Fruit fly (Drosophila melanogaster) whole organism, prepupa: ENCODE measurements around the gene hyd.

Source experiments
- Blimp-1 ChIP-seq: fragments of 200-800 bp; sonication (Bioruptor generic); optimal IDR thresholded peaks from 3 replicates; lab custom pipeline; 2017; ENCODE audit warnings: missing biosample characterization, missing genetic modification characterization, mild to moderate bottlenecking, moderate library complexity, missing genetic modification reagents
- CG10669 ChIP-seq: fragments of 200-800 bp; sonication (Bioruptor generic); optimal IDR thresholded peaks from 3 replicates; lab custom pipeline; 2018; ENCODE audit warnings: missing biosample characterization, mild to moderate bottlenecking, missing genetic modification characterization, moderate library complexity
- CG11294 ChIP-seq: fragments of 200-800 bp; sonication (Bioruptor generic); IDR thresholded peaks from 2 replicates; pipeline ENCODE4 v1.3.6; 2022; ENCODE audit warnings: missing biosample characterization, missing genetic modification characterization
- CG11762 ChIP-seq: fragments of 200-800 bp; sonication (Bioruptor generic); optimal IDR thresholded peaks from 3 replicates; lab custom pipeline; 2016; ENCODE audit warnings: missing biosample characterization, missing genetic modification characterization; ENCODE audit not compliant: insufficient read depth
- CG11902 ChIP-seq: fragments of 200-800 bp; sonication (Bioruptor generic); optimal IDR thresholded peaks from 3 replicates; lab custom pipeline; 2016; ENCODE audit warnings: missing biosample characterization, missing genetic modification characterization
- CG15336 ChIP-seq: fragments of 200-800 bp; sonication (Bioruptor generic); IDR thresholded peaks from 2 replicates; pipeline ENCODE4 v1.3.6; 2022; ENCODE audit warnings: missing biosample characterization, missing genetic modification characterization
- CG1621 ChIP-seq: fragments of 200-800 bp; sonication (Bioruptor generic); optimal IDR thresholded peaks from 3 replicates; lab custom pipeline; 2018; ENCODE audit warnings: missing biosample characterization, mild to moderate bottlenecking, missing genetic modification characterization
- CG16779 ChIP-seq: fragments of 200-800 bp; sonication (Bioruptor generic); optimal IDR thresholded peaks from 3 replicates; lab custom pipeline; 2017; ENCODE audit warnings: missing biosample characterization, mild to moderate bottlenecking, missing genetic modification characterization
- CG3032 ChIP-seq: fragments of 200-800 bp; optimal IDR thresholded peaks from 2 replicates; lab custom pipeline; 2019; ENCODE audit warnings: missing biosample characterization, mild to moderate bottlenecking, missing genetic modification characterization, moderate library complexity
- CG31627 ChIP-seq: fragments of 200-800 bp; sonication (Bioruptor generic); optimal IDR thresholded peaks from 3 replicates; lab custom pipeline; 2016; ENCODE audit warnings: missing biosample characterization, missing genetic modification characterization
- CG32006 ChIP-seq: fragments of 200-800 bp; sonication (Bioruptor generic); optimal IDR thresholded peaks from 3 replicates; lab custom pipeline; 2017; ENCODE audit warnings: missing biosample characterization, mild to moderate bottlenecking, missing genetic modification characterization
- CG34406 ChIP-seq: fragments of 200-800 bp; sonication (Bioruptor generic); optimal IDR thresholded peaks from 3 replicates; lab custom pipeline; 2016; ENCODE audit warnings: missing biosample characterization, missing genetic modification characterization
- CG3919 ChIP-seq: fragments of 200-800 bp; sonication (Bioruptor generic); optimal IDR thresholded peaks from 3 replicates; lab custom pipeline; 2016; ENCODE audit warnings: missing biosample characterization, missing genetic modification characterization
- CG6276 ChIP-seq: fragments of 200-800 bp; sonication (Bioruptor generic); optimal IDR thresholded peaks from 2 replicates; lab custom pipeline; 2017; ENCODE audit warnings: missing biosample characterization, mild to moderate bottlenecking, missing genetic modification characterization
- CG6792 ChIP-seq: fragments of 200-800 bp; sonication (Bioruptor generic); optimal IDR thresholded peaks from 3 replicates; lab custom pipeline; 2016; ENCODE audit warnings: missing biosample characterization, missing genetic modification characterization
- CG6854 ChIP-seq: fragments of 200-800 bp; sonication (Bioruptor generic); optimal IDR thresholded peaks from 2 replicates; lab custom pipeline; 2017; ENCODE audit warnings: missing biosample characterization, mild to moderate bottlenecking, missing genetic modification characterization
- CG8319 ChIP-seq: fragments of 200-800 bp; sonication (Bioruptor generic); optimal IDR thresholded peaks from 3 replicates; lab custom pipeline; 2016; ENCODE audit warnings: missing biosample characterization, missing genetic modification characterization
- CG8632 ChIP-seq: fragments of 200-800 bp; sonication (Bioruptor generic); optimal IDR thresholded peaks from 3 replicates; lab custom pipeline; 2016; ENCODE audit warnings: missing biosample characterization, missing genetic modification characterization
- CG9139 ChIP-seq: fragments of 200-800 bp; sonication (Bioruptor generic); optimal IDR thresholded peaks from 3 replicates; lab custom pipeline; 2017; ENCODE audit warnings: missing biosample characterization, mild to moderate bottlenecking, missing genetic modification characterization
- Eip75B ChIP-seq: fragments of 200-800 bp; sonication (Bioruptor generic); optimal IDR thresholded peaks from 3 replicates; lab custom pipeline; 2016; ENCODE audit warnings: missing biosample characterization, missing genetic modification characterization
- Eip78C ChIP-seq: fragments of 200-800 bp; sonication (Bioruptor generic); peaks from one replicate; lab custom pipeline; 2016; ENCODE audit warnings: missing biosample characterization, missing genetic modification characterization
- Eip93F ChIP-seq: fragments of 200-800 bp; sonication (Bioruptor generic); optimal IDR thresholded peaks from 2 replicates; lab custom pipeline; 2016; ENCODE audit warnings: missing biosample characterization, mild to moderate bottlenecking, missing genetic modification characterization
- Ets21C ChIP-seq: fragments of 200-800 bp; sonication (Bioruptor generic); optimal IDR thresholded peaks from 3 replicates; lab custom pipeline; 2016; ENCODE audit warnings: missing biosample characterization, missing genetic modification characterization
- Ets96B ChIP-seq: fragments of 200-800 bp; optimal IDR thresholded peaks from 2 replicates; lab custom pipeline; 2019; ENCODE audit warnings: missing biosample characterization, mild to moderate bottlenecking, missing genetic modification characterization, moderate library complexity
- Gug ChIP-seq: fragments of 200-800 bp; sonication (Bioruptor generic); IDR thresholded peaks from 2 replicates; pipeline ENCODE4 v1.3.6; 2022; ENCODE audit warnings: missing biosample characterization, missing genetic modification characterization
- Hr38 ChIP-seq: sonication (Bioruptor generic); optimal IDR thresholded peaks from 2 replicates; lab custom pipeline; 2016; ENCODE audit warnings: missing biosample characterization, missing genetic modification characterization
- Hr39 ChIP-seq: fragments of 200-800 bp; sonication (Bioruptor generic); optimal IDR thresholded peaks from 2 replicates; lab custom pipeline; 2016; ENCODE audit warnings: missing biosample characterization, missing genetic modification characterization
- Hr4 ChIP-seq: fragments of 200-800 bp; sonication (Bioruptor generic); optimal IDR thresholded peaks from 3 replicates; lab custom pipeline; 2016; ENCODE audit warnings: missing biosample characterization, missing genetic modification characterization
- Lpt ChIP-seq: fragments of 200-800 bp; sonication (Bioruptor generic); optimal IDR thresholded peaks from 3 replicates; lab custom pipeline; 2016; ENCODE audit warnings: missing biosample characterization, missing genetic modification characterization
- Met ChIP-seq: fragments of 200-800 bp; sonication (Bioruptor generic); optimal IDR thresholded peaks from 3 replicates; lab custom pipeline; 2016; ENCODE audit warnings: missing biosample characterization, missing genetic modification characterization
- OdsH ChIP-seq: fragments of 200-800 bp; sonication (Bioruptor generic); optimal IDR thresholded peaks from 3 replicates; lab custom pipeline; 2016; ENCODE audit warnings: missing biosample characterization, missing genetic modification characterization
- Smox ChIP-seq: fragments of 200-800 bp; sonication (Bioruptor generic); optimal IDR thresholded peaks from 3 replicates; lab custom pipeline; 2016; ENCODE audit warnings: missing biosample characterization, missing genetic modification characterization
- Sox102F ChIP-seq: fragments of 200-800 bp; sonication (Bioruptor generic); optimal IDR thresholded peaks from 2 replicates; lab custom pipeline; 2016; ENCODE audit warnings: missing biosample characterization, mild to moderate bottlenecking, missing genetic modification characterization
- Sox14 ChIP-seq: fragments of 200-800 bp; sonication (Bioruptor generic); optimal IDR thresholded peaks from 3 replicates; lab custom pipeline; 2016; ENCODE audit warnings: missing biosample characterization, missing genetic modification characterization
- Sox15 ChIP-seq: fragments of 200-800 bp; sonication (Bioruptor generic); optimal IDR thresholded peaks from 3 replicates; lab custom pipeline; 2016; ENCODE audit warnings: missing biosample characterization, missing genetic modification characterization
- achi ChIP-seq: fragments of 200-800 bp; sonication (Bioruptor generic); optimal IDR thresholded peaks from 3 replicates; lab custom pipeline; 2016; ENCODE audit warnings: missing biosample characterization, missing genetic modification characterization
- cyc ChIP-seq: fragments of 200-800 bp; sonication (Bioruptor generic); optimal IDR thresholded peaks from 3 replicates; lab custom pipeline; 2016; ENCODE audit warnings: missing biosample characterization, missing genetic modification characterization
- dac ChIP-seq: fragments of 200-800 bp; sonication (Bioruptor generic); optimal IDR thresholded peaks from 2 replicates; lab custom pipeline; 2017; ENCODE audit warnings: missing biosample characterization, mild to moderate bottlenecking, missing genetic modification characterization
- dsx ChIP-seq: fragments of 200-800 bp; optimal IDR thresholded peaks from 3 replicates; lab custom pipeline; 2019; ENCODE audit warnings: missing biosample characterization, mild to moderate bottlenecking, missing genetic modification characterization, moderate library complexity; ENCODE audit not compliant: poor library complexity, severe bottlenecking
- eg ChIP-seq: fragments of 200-800 bp; sonication (Bioruptor generic); IDR thresholded peaks from 3 replicates; pipeline ENCODE4 v1.3.6; 2022; ENCODE audit warnings: missing biosample characterization, missing genetic modification characterization
- esn ChIP-seq: fragments of 200-800 bp; sonication (Bioruptor generic); optimal IDR thresholded peaks from 2 replicates; lab custom pipeline; 2016; ENCODE audit warnings: missing biosample characterization, mild to moderate bottlenecking, missing genetic modification characterization, moderate library complexity
- fd59A ChIP-seq: fragments of 200-800 bp; sonication (Bioruptor generic); optimal IDR thresholded peaks from 2 replicates; lab custom pipeline; 2017; ENCODE audit warnings: missing biosample characterization, mild to moderate bottlenecking, missing genetic modification characterization, missing genetic modification reagents
- fd85E ChIP-seq: fragments of 200-800 bp; sonication (Bioruptor generic); optimal IDR thresholded peaks from 3 replicates; lab custom pipeline; 2016; ENCODE audit warnings: missing biosample characterization, missing genetic modification characterization
- fkh ChIP-seq: fragments of 200-800 bp; sonication (Bioruptor generic); optimal IDR thresholded peaks from 3 replicates; lab custom pipeline; 2017; ENCODE audit warnings: missing biosample characterization, mild to moderate bottlenecking, missing genetic modification characterization, moderate library complexity
- net ChIP-seq: fragments of 200-800 bp; sonication (Bioruptor generic); optimal IDR thresholded peaks from 3 replicates; lab custom pipeline; 2016; ENCODE audit warnings: missing biosample characterization, missing genetic modification characterization
- pdm3 ChIP-seq: fragments of 200-800 bp; sonication (Bioruptor generic); optimal IDR thresholded peaks from 3 replicates; lab custom pipeline; 2016; ENCODE audit warnings: missing biosample characterization, missing genetic modification characterization
- salr ChIP-seq, 2 experiments: fragments of 200-800 bp; sonication (Bioruptor generic); optimal IDR thresholded peaks; 3 replicates each; lab custom pipeline; 2016 to 2018; ENCODE audit warnings: missing biosample characterization in 2 of 2, missing genetic modification characterization in 2 of 2, mild to moderate bottlenecking in 1 of 2
- spab ChIP-seq: fragments of 200-800 bp; sonication (Bioruptor generic); optimal IDR thresholded peaks from 2 replicates; lab custom pipeline; 2017; ENCODE audit warnings: missing biosample characterization, mild to moderate bottlenecking, missing genetic modification characterization, missing genetic modification reagents
- ss ChIP-seq, 2 experiments: fragments of 200-800 bp; sonication (Bioruptor generic); optimal IDR thresholded peaks; 2 replicates in 1 of 2; 3 replicates in 1 of 2; lab custom pipeline; 2017 to 2018; ENCODE audit warnings: mild to moderate bottlenecking in 2 of 2, missing biosample characterization in 2 of 2, missing genetic modification characterization in 2 of 2, moderate library complexity in 1 of 2
- svp ChIP-seq: fragments of 200-800 bp; sonication (Bioruptor generic); peaks from one replicate; lab custom pipeline; 2016; ENCODE audit warnings: missing biosample characterization, missing genetic modification characterization
- topi ChIP-seq: fragments of 200-800 bp; sonication (Bioruptor generic); optimal IDR thresholded peaks from 3 replicates; lab custom pipeline; 2016; ENCODE audit warnings: missing biosample characterization, missing genetic modification characterization
- vri ChIP-seq: fragments of 200-800 bp; sonication (Bioruptor generic); optimal IDR thresholded peaks from 3 replicates; lab custom pipeline; 2016; ENCODE audit warnings: missing biosample characterization, mild to moderate bottlenecking, missing genetic modification characterization

The hyd gene

DNA sequence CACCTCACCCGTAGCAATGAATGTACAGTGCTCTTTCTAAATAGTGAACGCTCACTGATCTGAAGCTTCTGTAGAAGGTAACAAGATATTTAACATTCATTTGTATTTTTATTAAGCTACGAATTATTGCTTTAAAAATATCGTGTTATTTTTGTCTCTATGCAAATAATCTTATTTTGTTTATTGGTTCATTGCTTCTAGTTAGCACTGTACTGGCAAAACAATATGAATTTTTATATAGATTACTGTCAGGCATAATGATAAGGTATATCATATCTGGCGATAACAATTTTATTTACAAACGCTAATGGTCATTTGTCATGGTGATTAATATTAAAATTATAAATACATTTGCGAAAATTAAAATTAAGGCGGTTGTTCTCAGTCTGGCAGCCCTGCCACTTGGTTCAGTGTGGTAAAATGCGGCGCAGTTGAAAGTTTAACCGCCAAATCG lies 46.1 kb upstream of the hyd start, which contains the start of gene CG9471:
TSS of gene CG9471 (minus strand) at position 24 of the 454 bp plus-strand sequence.
- TF ChIP-seq fd59A (GFP tag; lab: Kevin White, UChicago) (peak; percentile 78), Met (GFP tag; lab: Kevin White, UChicago) (peak; percentile 97), Eip93F (GFP tag; lab: Kevin White, UChicago) (peak; percentile 94), spab (GFP tag; lab: Kevin White, UChicago) (peak; percentile 82), Sox102F (GFP tag; lab: Kevin White, UChicago) (peak; percentile 97), Eip78C (GFP tag; lab: Kevin White, UChicago) (peak; percentile 99), Hr39 (GFP tag; lab: Kevin White, UChicago) (peak; percentile 97), fkh (GFP tag; lab: Kevin White, UChicago) (peak; percentile 79), fd85E (GFP tag; lab: Kevin White, UChicago) (peak; percentile 83), Blimp-1 (GFP tag; lab: Kevin White, UChicago) (peak; percentile 81), OdsH (peak; percentile 97), CG15336 (GFP tag; lab: Robert Waterston, UW) (peak; percentile 96), Hr4 (GFP tag; lab: Kevin White, UChicago) (peak; percentile 96), cyc (peak; percentile 96), CG34406 (GFP tag; lab: Kevin White, UChicago) (peak; percentile 95), pdm3 (GFP tag; lab: Kevin White, UChicago) (peak; percentile 97), Sox15 (GFP tag; lab: Kevin White, UChicago) (peak; percentile 91), svp (GFP tag; lab: Kevin White, UChicago) (peak; percentile 99), CG3919 (GFP tag; lab: Kevin White, UChicago) (peak; percentile 96), Sox14 (GFP tag; lab: Kevin White, UChicago) (peak; percentile 97), net (peak; percentile 95), CG6792 (GFP tag; lab: Kevin White, UChicago) (peak; percentile 96), CG11902 (GFP tag; lab: Kevin White, UChicago) (peak; percentile 92), CG32006 (GFP tag; lab: Kevin White, UChicago) (peak; percentile 90), CG11294 (peak; percentile 90), Ets21C (GFP tag; lab: Kevin White, UChicago) (peak; percentile 94), CG6854 (peak; percentile 87), Lpt (GFP tag; lab: Kevin White, UChicago) (peak; percentile 87), CG8632 (peak; percentile 96), achi (GFP tag; lab: Kevin White, UChicago) (peak; percentile 95), eg (GFP tag; lab: Robert Waterston, UW) (peak; percentile 97), vri (GFP tag; lab: Kevin White, UChicago) (peak; percentile 98), CG16779 (tag; lab: Kevin White, UChicago) (peak; percentile 85), CG10669 (GFP tag; lab: Kevin White, UChicago) (peak; percentile 91), CG9139 (GFP tag; lab: Kevin White, UChicago) (peak; percentile 80), ss (GFP tag; optimal IDR thresholded peaks at IDR 0.05; lab: Kevin White, UChicago) (peak; percentile 81 to 89), Smox (GFP tag; lab: Kevin White, UChicago) (peak; percentile 96), Gug (GFP tag; lab: Robert Waterston, UW) (peak; percentile 91), dsx (GFP tag; lab: Kevin White, UChicago) (peak; percentile 93), CG3032 (tag; lab: Kevin White, UChicago) (peak; percentile 89), CG6276 (GFP tag; lab: Kevin White, UChicago) (peak; percentile 90), Eip75B (GFP tag; lab: Kevin White, UChicago) (peak; percentile 95), CG11762 (GFP tag; lab: Kevin White, UChicago) (peak; percentile 94), salr (GFP tag; optimal IDR thresholded peaks at IDR 0.05; lab: Kevin White, UChicago) (peak; percentile 76 to 91), esn (GFP tag; lab: Kevin White, UChicago) (peak; percentile 98), Ets96B (tag; lab: Kevin White, UChicago) (peak; percentile 90), topi (GFP tag; lab: Kevin White, UChicago) (peak; percentile 99), dac (GFP tag; lab: Kevin White, UChicago) (peak; percentile 60), CG1621 (tag; lab: Kevin White, UChicago) (peak; percentile 90), CG8319 (GFP tag; lab: Kevin White, UChicago) (peak; percentile 91), Hr38 (GFP tag; lab: Kevin White, UChicago) (peak; percentile 31), CG31627 (peak; percentile 97)
